Fruit fly (Drosophila melanogaster): ENCODE measurements around the gene Lip2.

DNA sequence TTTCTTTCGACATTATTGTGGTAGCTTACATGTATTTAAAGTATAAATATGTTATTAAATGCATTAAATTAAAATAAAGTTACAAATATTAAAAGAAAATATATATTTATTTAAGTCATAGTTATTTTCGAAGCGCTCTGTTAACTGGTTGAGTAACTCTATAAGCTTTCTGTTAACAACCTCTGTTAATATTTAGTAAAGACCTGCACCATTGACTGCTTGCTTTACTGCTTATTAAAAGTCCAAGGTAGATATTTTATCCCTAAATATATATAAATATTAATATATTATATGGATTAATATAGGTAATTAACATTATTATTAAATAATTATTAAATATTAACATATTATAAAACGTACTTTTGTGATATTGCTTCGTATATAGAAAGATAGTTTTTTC is 12.3 kb upstream of the Lip2 start:
- no peak for TF ChIP-seq psq (optimal IDR thresholded peaks at IDR 0.05)
- no peak for TF ChIP-seq CG8478 (optimal IDR thresholded peaks at IDR 0.05)
- TF ChIP-seq pan (optimal IDR thresholded peaks at IDR 0.05), result no peak

Data from whole organism.